Fruit fly (Drosophila melanogaster): Measurements from ENCODE around the gene Usp12-46.

Usp12-46 gene

DNA sequence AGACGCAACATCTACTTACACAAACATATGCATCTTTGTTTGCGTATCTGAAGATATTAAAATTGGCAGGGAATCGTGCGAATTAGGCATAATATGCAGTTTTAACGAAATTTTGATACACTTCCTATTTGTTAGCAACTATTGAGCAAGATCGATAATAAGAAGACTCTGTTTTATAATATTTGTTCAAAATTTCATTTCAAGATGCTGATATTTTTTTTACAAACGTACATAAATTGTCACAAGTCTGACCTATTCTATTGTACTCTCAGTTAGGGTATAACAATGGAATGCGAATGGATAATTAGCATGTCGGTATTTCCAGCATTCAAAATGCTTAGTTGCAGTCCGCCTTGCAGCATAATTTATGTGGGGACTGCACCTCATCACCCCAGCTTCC is 22.8 kb upstream of the Usp12-46 start (continued):
- TF ChIP-seq CG31441 (GFP tag; IDR thresholded peaks at IDR 0.05), result no peak
- no peak for TF ChIP-seq bbx (GFP tag; IDR thresholded peaks at IDR 0.05; ENCODE audit: partially characterized antibody)
- peak; percentile 7 for TF ChIP-seq Oli (tag; optimal IDR thresholded peaks at IDR 0.05)
- TF ChIP-seq ken (GFP tag; IDR thresholded peaks at IDR 0.05), result no peak
- TF ChIP-seq Med (GFP tag), result peak; percentile 65
- TF ChIP-seq cwo (GFP tag; optimal IDR thresholded peaks at IDR 0.05), result no peak
- TF ChIP-seq NFAT (GFP tag; IDR thresholded peaks at IDR 0.05), result 0 out of 2 replicates have a peak, but pooled peaks have one; percentile 23
- TF ChIP-seq sens (GFP tag), result peak; percentile 22
- no peak for TF ChIP-seq CG12219 (GFP tag; optimal IDR thresholded peaks at IDR 0.05)
- peak; percentile 17; the same call in 1 of the 2 replicates for TF ChIP-seq CG6689 (GFP tag; IDR thresholded peaks at IDR 0.05)
- no peak for TF ChIP-seq croc (GFP tag; conservative IDR thresholded peaks at IDR 0.05)
- no peak for TF ChIP-seq ems (GFP tag; optimal IDR thresholded peaks at IDR 0.05)
- TF ChIP-seq klu (GFP tag; IDR thresholded peaks at IDR 0.05), result peak; percentile 42; the same call in 1 of the 2 replicates
- TF ChIP-seq Dip3 (GFP tag; optimal IDR thresholded peaks at IDR 0.05), result no peak
- no peak for TF ChIP-seq so (GFP tag; IDR thresholded peaks at IDR 0.05)
- TF ChIP-seq CG13624 (GFP tag; optimal IDR thresholded peaks at IDR 0.05), result peak; percentile 2
- TF ChIP-seq CG30403 (GFP tag; optimal IDR thresholded peaks at IDR 0.05), result peak; percentile 14
- no peak for TF ChIP-seq Dek (tag; optimal IDR thresholded peaks at IDR 0.05)
- TF ChIP-seq CG7963 (GFP tag; IDR thresholded peaks at IDR 0.05; ENCODE audit: partially characterized antibody), result no peak
- TF ChIP-seq CG1602 (GFP tag; optimal IDR thresholded peaks at IDR 0.05), result no peak
- no peak for TF ChIP-seq CG14050 (GFP tag; IDR thresholded peaks at IDR 0.05)
- peak; percentile 84 for TF ChIP-seq Ets65A (GFP tag)
- no peak for TF ChIP-seq Neu2 (GFP tag; optimal IDR thresholded peaks at IDR 0.05; ENCODE audit: borderline replicate concordance)
- no peak for TF ChIP-seq jigr1 (GFP tag; IDR thresholded peaks at IDR 0.05)
- no peak for TF ChIP-seq CG10543 (GFP tag; optimal IDR thresholded peaks at IDR 0.05)
- no peak for TF ChIP-seq CG2875 (GFP tag; optimal IDR thresholded peaks at IDR 0.05)
- 0 out of 2 replicates have a peak, but pooled peaks have one; percentile 27 for TF ChIP-seq CG11247 (GFP tag; IDR thresholded peaks at IDR 0.05)
- TF ChIP-seq Ptx1 (GFP tag; IDR thresholded peaks at IDR 0.05), result peak; percentile 73
- no peak for TF ChIP-seq Myb (GFP tag; optimal IDR thresholded peaks at IDR 0.05)
- no peak for TF ChIP-seq pnt (GFP tag; optimal IDR thresholded peaks at IDR 0.05)
- TF ChIP-seq D19A (tag; optimal IDR thresholded peaks at IDR 0.05), result peak; percentile 86
- peak; percentile 41; the same call in 1 of the 3 replicates for TF ChIP-seq ase (GFP tag; IDR thresholded peaks at IDR 0.05)
- TF ChIP-seq tgo (GFP tag; IDR thresholded peaks at IDR 0.05), result peak; percentile 46; the same call in 1 of the 3 replicates
- no peak for TF ChIP-seq nom (GFP tag; optimal IDR thresholded peaks at IDR 0.05)
- TF ChIP-seq CG1233 (GFP tag; optimal IDR thresholded peaks at IDR 0.05), result no peak
- no peak for TF ChIP-seq sug (tag; optimal IDR thresholded peaks at IDR 0.05)
- TF ChIP-seq sd (tag; optimal IDR thresholded peaks at IDR 0.05), result peak; percentile 17
- peak; percentile 61; the same call in 1 of the 2 replicates for TF ChIP-seq Xrp1 (GFP tag; IDR thresholded peaks at IDR 0.05)
- peak; percentile 45; the same call in 1 of the 2 replicates for TF ChIP-seq ttk (GFP tag; IDR thresholded peaks at IDR 0.05)
- TF ChIP-seq CG16815 (GFP tag; optimal IDR thresholded peaks at IDR 0.05), result no peak
- peak; percentile 27 for TF ChIP-seq CG2120 (GFP tag; optimal IDR thresholded peaks at IDR 0.05)
- TF ChIP-seq CG6854 (GFP tag; optimal IDR thresholded peaks at IDR 0.05), result no peak
- no peak for TF ChIP-seq CG15011 (GFP tag; optimal IDR thresholded peaks at IDR 0.05)
- no peak for TF ChIP-seq peb (GFP tag; IDR thresholded peaks at IDR 0.05)
- TF ChIP-seq CoRest (tag; optimal IDR thresholded peaks at IDR 0.05), result no peak
- TF ChIP-seq gro (GFP tag; optimal IDR thresholded peaks at IDR 0.05), result no peak
- TF ChIP-seq pzg (GFP tag; optimal IDR thresholded peaks at IDR 0.05), result no peak
- no peak for TF ChIP-seq H15 (GFP tag; IDR thresholded peaks at IDR 0.05)
- TF ChIP-seq CG17359 (tag; optimal IDR thresholded peaks at IDR 0.05), result peak; percentile 13
- TF ChIP-seq CG11093 (GFP tag; IDR thresholded peaks at IDR 0.05), result no peak
- no peak for TF ChIP-seq Bteb2 (GFP tag; optimal IDR thresholded peaks at IDR 0.05)
- no peak for TF ChIP-seq CG10209 (GFP tag; optimal IDR thresholded peaks at IDR 0.05)

Measured in whole organism, embryonic.